Fruit fly (Drosophila melanogaster): ENCODE data around the gene RPA2.

Gene RPA2

DNA sequence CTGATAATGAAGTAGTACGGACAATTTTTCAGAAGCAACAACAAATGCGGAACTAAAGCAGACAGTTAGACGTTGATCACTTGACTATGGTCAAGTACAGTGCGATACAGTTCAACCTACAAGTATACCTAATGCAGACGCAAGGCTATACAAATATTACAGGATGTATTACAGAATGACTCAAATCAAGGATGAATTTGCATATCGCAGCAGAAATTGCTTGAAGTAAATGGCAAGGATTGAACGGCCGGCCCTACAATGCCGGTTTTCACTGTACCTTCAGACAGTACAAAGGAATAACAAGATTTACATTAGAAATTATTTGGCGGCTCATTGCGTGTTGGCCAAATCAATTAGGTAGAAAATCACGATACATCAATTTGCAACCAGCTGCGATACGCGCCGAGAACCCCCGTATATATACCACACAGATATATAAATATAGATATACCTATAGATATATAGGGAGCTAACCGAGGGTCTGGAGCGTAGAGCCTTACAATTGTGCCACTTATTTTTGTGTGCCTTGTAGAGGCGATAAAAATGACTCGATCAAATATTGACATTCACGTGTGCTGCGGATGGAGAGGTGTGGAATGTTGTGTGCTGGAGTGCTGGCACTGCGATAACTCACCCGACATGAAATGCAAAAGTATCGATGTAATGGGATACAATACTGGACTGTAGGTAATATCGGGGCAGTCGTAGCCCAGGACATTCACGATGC, 44.4 kb downstream of the RPA2 start (continued):
- TF ChIP-seq CG11695 (GFP tag; IDR thresholded peaks at IDR 0.05), result peak; percentile 44; the same call in 1 of the 3 replicates
- no peak for TF ChIP-seq onecut (GFP tag; IDR thresholded peaks at IDR 0.05)
- peak; percentile 69 for TF ChIP-seq CG13624 (GFP tag; optimal IDR thresholded peaks at IDR 0.05)
- no peak for TF ChIP-seq shn (GFP tag; optimal IDR thresholded peaks at IDR 0.05)
- TF ChIP-seq salm (tag; optimal IDR thresholded peaks at IDR 0.05), result no peak
- no peak for TF ChIP-seq Side (GFP tag; optimal IDR thresholded peaks at IDR 0.05)
- peak; percentile 46; the same call in 2 of the 3 replicates for TF ChIP-seq CG17361 (GFP tag; IDR thresholded peaks at IDR 0.05)
- TF ChIP-seq CG30403 (GFP tag; optimal IDR thresholded peaks at IDR 0.05), result peak; percentile 59
- TF ChIP-seq rib (GFP tag; IDR thresholded peaks at IDR 0.05), result peak; percentile 74
- peak; percentile 23 for TF ChIP-seq pum (GFP tag; optimal IDR thresholded peaks at IDR 0.05)
- TF ChIP-seq ERR (GFP tag; optimal IDR thresholded peaks at IDR 0.05), result peak; percentile 50
- TF ChIP-seq CrebB (tag; optimal IDR thresholded peaks at IDR 0.05), result no peak
- TF ChIP-seq Ets65A (GFP tag), result peak; percentile 95
- TF ChIP-seq Lpt (GFP tag; optimal IDR thresholded peaks at IDR 0.05), result no peak
- TF ChIP-seq Blimp-1 (GFP tag; optimal IDR thresholded peaks at IDR 0.05), result peak; percentile 22
- no peak for TF ChIP-seq gsb (GFP tag; IDR thresholded peaks at IDR 0.05)
- peak; percentile 32 for TF ChIP-seq luna (GFP tag; optimal IDR thresholded peaks at IDR 0.05)
- TF ChIP-seq CG15514 (GFP tag; optimal IDR thresholded peaks at IDR 0.05), result peak; percentile 47
- 0 out of 2 replicates have a peak, but pooled peaks have one; percentile 53 for TF ChIP-seq HLH3B (GFP tag; IDR thresholded peaks at IDR 0.05)
- no peak for TF ChIP-seq Bdp1 (GFP tag; optimal IDR thresholded peaks at IDR 0.05)
- TF ChIP-seq jing (GFP tag; optimal IDR thresholded peaks at IDR 0.05), result no peak
- TF ChIP-seq CG13123 (GFP tag; optimal IDR thresholded peaks at IDR 0.05), result no peak
- TF ChIP-seq MBD-R2 (GFP tag; IDR thresholded peaks at IDR 0.05), result peak; percentile 50; the same call in 1 of the 2 replicates
- TF ChIP-seq crp (GFP tag; optimal IDR thresholded peaks at IDR 0.05), result no peak
- no peak for TF ChIP-seq inv (GFP tag; IDR thresholded peaks at IDR 0.05; ENCODE audit: partially characterized antibody)
- 0 out of 2 replicates have a peak, but pooled peaks have one; percentile 12 for TF ChIP-seq ro (GFP tag; IDR thresholded peaks at IDR 0.05)
- no peak for TF ChIP-seq CG17912 (GFP tag; optimal IDR thresholded peaks at IDR 0.05)
- no peak for TF ChIP-seq ftz-f1 (GFP tag; optimal IDR thresholded peaks at IDR 0.05)
- TF ChIP-seq kah (GFP tag; optimal IDR thresholded peaks at IDR 0.05), result no peak
- TF ChIP-seq CG2712 (tag; optimal IDR thresholded peaks at IDR 0.05), result peak; percentile 33
- no peak for TF ChIP-seq CG8089 (GFP tag; optimal IDR thresholded peaks at IDR 0.05)
- peak; percentile 18 for TF ChIP-seq CG8388 (GFP tag; optimal IDR thresholded peaks at IDR 0.05)
- peak; percentile 71 for TF ChIP-seq dysf (GFP tag; IDR thresholded peaks at IDR 0.05)
- TF ChIP-seq CG2116 (GFP tag; optimal IDR thresholded peaks at IDR 0.05), result no peak
- TF ChIP-seq ATbp (GFP tag; optimal IDR thresholded peaks at IDR 0.05), result peak; percentile 45
- peak; percentile 53; the same call in 1 of the 2 replicates for TF ChIP-seq E2f1 (GFP tag; IDR thresholded peaks at IDR 0.05)
- TF ChIP-seq Asciz (GFP tag; optimal IDR thresholded peaks at IDR 0.05), result peak; percentile 29
- peak; percentile 62; the same call in 1 of the 3 replicates for TF ChIP-seq CG11560 (tag; IDR thresholded peaks at IDR 0.05)
- TF ChIP-seq CTCF (GFP tag; optimal IDR thresholded peaks at IDR 0.05), result no peak
- TF ChIP-seq ap (GFP tag; IDR thresholded peaks at IDR 0.05), result no peak
- TF ChIP-seq CG3163 (GFP tag; optimal IDR thresholded peaks at IDR 0.05), result peak; percentile 10
- peak; percentile 54 for TF ChIP-seq Dip3 (GFP tag; optimal IDR thresholded peaks at IDR 0.05)
- TF ChIP-seq Dp (GFP tag; optimal IDR thresholded peaks at IDR 0.05), result no peak
- TF ChIP-seq Spps (tag; optimal IDR thresholded peaks at IDR 0.05), result no peak
- no peak for TF ChIP-seq chinmo (GFP tag; IDR thresholded peaks at IDR 0.05; ENCODE audit: partially characterized antibody)
- TF ChIP-seq CG10274 (GFP tag; optimal IDR thresholded peaks at IDR 0.05), result no peak
- peak; percentile 36; the same call in 1 of the 2 replicates for TF ChIP-seq CG8765 (GFP tag; IDR thresholded peaks at IDR 0.05)
- peak; percentile 54 for TF ChIP-seq CG15269 (tag; optimal IDR thresholded peaks at IDR 0.05)
- TF ChIP-seq Abd-B (GFP tag; optimal IDR thresholded peaks at IDR 0.05), result no peak
- TF ChIP-seq CG8944 (GFP tag; optimal IDR thresholded peaks at IDR 0.05), result peak; percentile 40
- TF ChIP-seq zfh2 (GFP tag; optimal IDR thresholded peaks at IDR 0.05), result peak; percentile 61
